Fruit fly (Drosophila melanogaster) whole organism, pupa: ENCODE measurements around the gene ATPsynO.

Source experiments
- CG10348 ChIP-seq: fragments of 200-800 bp; sonication (Bioruptor generic); IDR thresholded peaks from 2 replicates; pipeline ENCODE4 v1.3.6; 2022; ENCODE audit warnings: missing biosample characterization, missing genetic modification characterization
- CG12605 ChIP-seq: fragments of 200-800 bp; sonication (Bioruptor generic); IDR thresholded peaks from 2 replicates; pipeline ENCODE4 v1.3.6; 2022; ENCODE audit warnings: missing biosample characterization, missing genetic modification characterization
- CG13204 ChIP-seq: fragments of 200-800 bp; sonication (Bioruptor generic); optimal IDR thresholded peaks from 2 replicates; lab custom pipeline; 2018; ENCODE audit warnings: missing biosample characterization, mild to moderate bottlenecking, missing genetic modification characterization, moderate library complexity
- CG14655 ChIP-seq: fragments of 200-800 bp; sonication (Bioruptor generic); optimal IDR thresholded peaks from 3 replicates; lab custom pipeline; 2017; ENCODE audit warnings: mild to moderate bottlenecking, missing biosample characterization, missing genetic modification reagents, missing genetic modification characterization
- CG15710 ChIP-seq: fragments of 200-800 bp; sonication (Bioruptor generic); optimal IDR thresholded peaks from 2 replicates; lab custom pipeline; 2018; ENCODE audit warnings: missing biosample characterization, mild to moderate bottlenecking, missing genetic modification characterization, moderate library complexity
- CG17806 ChIP-seq: fragments of 200-800 bp; sonication (Bioruptor generic); optimal IDR thresholded peaks from 2 replicates; lab custom pipeline; 2018; ENCODE audit warnings: missing biosample characterization, mild to moderate bottlenecking, missing genetic modification characterization, moderate library complexity
- CG32121 ChIP-seq: fragments of 200-800 bp; sonication (Bioruptor generic); IDR thresholded peaks from 2 replicates; pipeline ENCODE4 v1.3.6; 2022; ENCODE audit warnings: missing biosample characterization, missing genetic modification characterization
- CG34367 ChIP-seq: fragments of 200-800 bp; sonication (Bioruptor generic); optimal IDR thresholded peaks from 2 replicates; lab custom pipeline; 2018; ENCODE audit warnings: missing biosample characterization, mild to moderate bottlenecking, missing genetic modification characterization
- CG4496 ChIP-seq: fragments of 200-800 bp; sonication (Bioruptor generic); IDR thresholded peaks from 3 replicates; pipeline ENCODE4 v1.3.6; 2022; ENCODE audit warnings: missing biosample characterization, missing genetic modification characterization
- CG8159 ChIP-seq: fragments of 200-800 bp; sonication (Bioruptor generic); optimal IDR thresholded peaks from 3 replicates; lab custom pipeline; 2018; ENCODE audit warnings: missing biosample characterization, mild to moderate bottlenecking, missing genetic modification characterization, moderate library complexity
- CG8301 ChIP-seq: fragments of 200-800 bp; sonication (Bioruptor generic); optimal IDR thresholded peaks from 2 replicates; lab custom pipeline; 2018; ENCODE audit warnings: missing biosample characterization, mild to moderate bottlenecking, missing genetic modification characterization
- CG9948 ChIP-seq: fragments of 200-800 bp; sonication (Bioruptor generic); optimal IDR thresholded peaks from 2 replicates; lab custom pipeline; 2018; ENCODE audit warnings: missing biosample characterization, mild to moderate bottlenecking, missing genetic modification characterization, moderate library complexity
- D1 ChIP-seq: fragments of 200-800 bp; sonication (Bioruptor generic); optimal IDR thresholded peaks from 2 replicates; lab custom pipeline; 2018; ENCODE audit warnings: missing biosample characterization, mild to moderate bottlenecking, missing genetic modification characterization, moderate library complexity
- EcR ChIP-seq: fragments of 200-800 bp; sonication (Bioruptor generic); optimal IDR thresholded peaks from 3 replicates; lab custom pipeline; 2019; ENCODE audit warnings: missing biosample characterization, missing genetic modification characterization, mild to moderate bottlenecking, moderate library complexity, missing genetic modification reagents
- Ets98B ChIP-seq: fragments of 200-800 bp; sonication (Bioruptor generic); IDR thresholded peaks from 2 replicates; pipeline ENCODE4 v1.3.6; 2022; ENCODE audit warnings: missing biosample characterization, missing genetic modification characterization
- Pif1A ChIP-seq: fragments of 200-800 bp; sonication (Bioruptor generic); optimal IDR thresholded peaks from 3 replicates; lab custom pipeline; 2016; ENCODE audit warnings: missing biosample characterization, missing genetic modification characterization
- Pif1B ChIP-seq: fragments of 200-800 bp; sonication (Bioruptor generic); optimal IDR thresholded peaks from 3 replicates; lab custom pipeline; 2016; ENCODE audit warnings: missing biosample characterization, missing genetic modification characterization
- Snoo ChIP-seq: fragments of 200-800 bp; sonication (Bioruptor generic); optimal IDR thresholded peaks from 3 replicates; lab custom pipeline; 2017; ENCODE audit warnings: missing biosample characterization, mild to moderate bottlenecking, missing genetic modification characterization, inconsistent platforms
- fd96Ca ChIP-seq: fragments of 200-800 bp; sonication (Bioruptor generic); IDR thresholded peaks from 3 replicates; pipeline ENCODE4 v1.3.6; 2022; ENCODE audit warnings: missing biosample characterization, missing genetic modification characterization
- gl ChIP-seq: fragments of 200-800 bp; sonication (Bioruptor generic); optimal IDR thresholded peaks from 2 replicates; lab custom pipeline; 2018; ENCODE audit warnings: missing biosample characterization, mild to moderate bottlenecking, missing genetic modification characterization
- rn ChIP-seq: fragments of 200-800 bp; sonication (Bioruptor generic); IDR thresholded peaks from 2 replicates; pipeline ENCODE4 v1.3.6; 2022; ENCODE audit warnings: missing biosample characterization, missing genetic modification characterization

ATPsynO gene

dm6 chr3R:15243452-15243851, 21.9 kb upstream of the ATPsynO start:
- TF ChIP-seq CG8159 (tag; lab: Kevin White, UChicago) (peak; percentile 7), fd96Ca (GFP tag; lab: Robert Waterston, UW) (no peak), EcR (peak; percentile 71), CG32121 (GFP tag; lab: Robert Waterston, UW) (0 out of 2 replicates have a peak, but pooled peaks have one; percentile 46), Ets98B (no peak), Pif1B (peak; percentile 48), CG4496 (GFP tag; lab: Robert Waterston, UW) (peak; percentile 53; the same call in 1 of the 3 replicates), rn (GFP tag; lab: Robert Waterston, UW) (no peak), CG12605 (GFP tag; lab: Robert Waterston, UW) (peak; percentile 45; the same call in 1 of the 2 replicates)

- TF ChIP-seq EcR = no peak
- peak; percentile 48 for TF ChIP-seq CG8159 (tag; lab: Kevin White, UChicago)
Measured at dm6 chr3R:15246601-15247000, 18.8 kb upstream of the ATPsynO start.

dm6 chr3R:15249037-15249436, 16.4 kb upstream of the ATPsynO start, which contains the start of gene Amt:
Amt (minus strand) TSS chr3R:15249137.
- TF ChIP-seq CG10348 (GFP tag; lab: Robert Waterston, UW) (no peak), Snoo (no peak), CG32121 (GFP tag; lab: Robert Waterston, UW) (no peak), CG4496 (GFP tag; lab: Robert Waterston, UW) (no peak), gl (tag; lab: Kevin White, UChicago) (no peak), CG14655 (GFP tag; lab: Kevin White, UChicago) (no peak), Ets98B (no peak), D1 (tag; lab: Kevin White, UChicago) (no peak), CG8159 (tag; lab: Kevin White, UChicago) (no peak), CG15710 (tag; lab: Kevin White, UChicago) (no peak), CG8301 (tag; lab: Kevin White, UChicago) (no peak), CG9948 (tag; lab: Kevin White, UChicago) (no peak), Pif1B (no peak), CG12605 (GFP tag; lab: Robert Waterston, UW) (no peak), CG17806 (tag; lab: Kevin White, UChicago) (no peak)
- TF ChIP-seq, all 21 proteins: peak for 0

- TF ChIP-seq CG8301 (tag; lab: Kevin White, UChicago) = no peak
- TF ChIP-seq CG8159 (tag; lab: Kevin White, UChicago) = no peak
- TF ChIP-seq CG12605 (GFP tag; lab: Robert Waterston, UW) = no peak
- TF ChIP-seq fd96Ca (GFP tag; lab: Robert Waterston, UW) = no peak
- TF ChIP-seq Ets98B = no peak
- no peak for TF ChIP-seq CG15710 (tag; lab: Kevin White, UChicago)
- no peak for TF ChIP-seq Pif1B
Measured at dm6 chr3R:15249735-15250134, 15.7 kb upstream of the ATPsynO start, which contains the start of gene CG42404. CG42404 (plus strand) TSS chr3R:15250094.

- TF ChIP-seq CG4496 (GFP tag; lab: Robert Waterston, UW) (peak; percentile 72; the same call in 2 of the 3 replicates), Pif1B (no peak), CG9948 (tag; lab: Kevin White, UChicago) (no peak), D1 (tag; lab: Kevin White, UChicago) (no peak), rn (GFP tag; lab: Robert Waterston, UW) (peak; percentile 56), EcR (no peak), Snoo (no peak), fd96Ca (GFP tag; lab: Robert Waterston, UW) (peak; percentile 67), gl (tag; lab: Kevin White, UChicago) (no peak), CG8301 (tag; lab: Kevin White, UChicago) (no peak), Ets98B (peak; percentile 81), CG10348 (GFP tag; lab: Robert Waterston, UW) (no peak), CG14655 (GFP tag; lab: Kevin White, UChicago) (no peak), CG32121 (GFP tag; lab: Robert Waterston, UW) (peak; percentile 70), CG12605 (GFP tag; lab: Robert Waterston, UW) (peak; percentile 60), CG15710 (tag; lab: Kevin White, UChicago) (peak; percentile 74), CG8159 (tag; lab: Kevin White, UChicago) (peak; percentile 62), CG34367 (tag; lab: Kevin White, UChicago) (peak; percentile 40), Pif1A (GFP tag; lab: Kevin White, UChicago) (no peak), CG17806 (tag; lab: Kevin White, UChicago) (no peak), CG13204 (GFP tag; lab: Kevin White, UChicago) (no peak)
Measured at dm6 chr3R:15250454-15250853, 14.9 kb upstream of the ATPsynO start.

- TF ChIP-seq CG34367 (tag; lab: Kevin White, UChicago) = no peak
- no peak for TF ChIP-seq Pif1B
- no peak for TF ChIP-seq CG4496 (GFP tag; lab: Robert Waterston, UW)
- no peak for TF ChIP-seq gl (tag; lab: Kevin White, UChicago)
- TF ChIP-seq CG17806 (tag; lab: Kevin White, UChicago) = no peak
- no peak for TF ChIP-seq CG12605 (GFP tag; lab: Robert Waterston, UW)
- no peak for TF ChIP-seq CG10348 (GFP tag; lab: Robert Waterston, UW)
Measured at dm6 chr3R:15262710-15263672, 2.4 kb upstream of the ATPsynO start, which contains the start of the genes eIF2gamma and Set. eIF2gamma (minus strand) TSS chr3R:15263458. Set (plus strand) TSS chr3R:15263552.
